Worm (Caenorhabditis elegans) whole organism, early embryonic: ENCODE data around the gene madf-5.

ENCODE experiments used
- aly-1 ChIP-seq: sonication (generic microtip); optimal IDR thresholded peaks from 2 replicates; lab custom pipeline; 2016; ENCODE audit warnings: missing genetic modification characterization, missing compliant biosample characterization
- ama-1 ChIP-seq: fragments of 150-350 bp; optimal IDR thresholded peaks from 2 replicates; lab custom pipeline; 2014
- ceh-13 ChIP-seq: fragments of 200-800 bp; sonication (Bioruptor generic); optimal IDR thresholded peaks from 2 replicates; lab custom pipeline; 2018; ENCODE audit warnings: mild to moderate bottlenecking, missing genetic modification characterization, missing compliant biosample characterization
- ceh-36 ChIP-seq: sonication (generic microtip); optimal IDR thresholded peaks from 2 replicates; lab custom pipeline; 2016; ENCODE audit warnings: missing genetic modification characterization, inconsistent platforms, missing compliant biosample characterization
- flt-1 ChIP-seq: fragments of 200-800 bp; sonication (Bioruptor generic); IDR thresholded peaks from 2 replicates; pipeline ENCODE4 v1.3.6; 2022; ENCODE audit warnings: missing genetic modification characterization, missing compliant biosample characterization
- hmbx-1 ChIP-seq: sonication (generic microtip); optimal IDR thresholded peaks from 2 replicates; lab custom pipeline; 2016; ENCODE audit warnings: mild to moderate bottlenecking, missing genetic modification characterization, missing compliant biosample characterization
- hnd-1 ChIP-seq: sonication (generic microtip); optimal IDR thresholded peaks from 2 replicates; lab custom pipeline; 2016; ENCODE audit warnings: missing genetic modification characterization, missing compliant biosample characterization
- scrt-1 ChIP-seq: fragments of 200-800 bp; sonication (Bioruptor generic); IDR thresholded peaks from 2 replicates; pipeline ENCODE4 v1.3.6; 2022; ENCODE audit warnings: missing genetic modification characterization, missing compliant biosample characterization
- sea-1 ChIP-seq: fragments of 200-800 bp; sonication (Bioruptor generic); conservative IDR thresholded peaks from 2 replicates; pipeline ENCODE4 v1.3.6; 2022; ENCODE audit warnings: missing genetic modification characterization, missing compliant biosample characterization
- tbx-11 ChIP-seq: fragments of 200-800 bp; sonication (Bioruptor generic); IDR thresholded peaks from 2 replicates; pipeline ENCODE4 v1.3.6; 2022; ENCODE audit warnings: missing genetic modification characterization, missing compliant biosample characterization
- tbx-37 ChIP-seq: fragments of 200-800 bp; sonication (Bioruptor generic); conservative IDR thresholded peaks from 2 replicates; pipeline ENCODE4 v1.3.6; 2022; ENCODE audit warnings: missing genetic modification reagents, missing genetic modification characterization, missing compliant biosample characterization
- tra-4 ChIP-seq: sonication (generic microtip); optimal IDR thresholded peaks from 2 replicates; lab custom pipeline; 2017; ENCODE audit warnings: missing genetic modification characterization, missing compliant biosample characterization

DNA sequence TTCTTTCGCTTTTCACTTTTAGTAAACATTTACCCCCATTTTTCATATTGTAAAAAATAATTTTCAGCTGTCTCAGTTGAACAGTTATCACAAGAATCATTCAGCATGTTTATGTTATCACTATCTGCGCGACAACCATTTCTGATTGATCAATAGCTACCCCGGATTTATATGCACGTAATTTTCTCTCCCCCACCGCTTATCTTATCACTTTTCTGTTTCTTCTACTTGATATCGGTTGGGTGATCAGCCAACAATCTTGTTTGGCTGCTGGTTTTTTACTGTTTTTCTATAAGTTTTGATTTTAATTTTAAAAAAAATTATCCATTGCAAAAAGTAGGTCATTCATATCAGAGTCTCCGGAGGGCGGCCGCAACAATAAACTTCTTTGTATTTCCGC is 24.4 kb downstream of the madf-5 start:
- TF ChIP-seq hnd-1 = no peak
- no peak for TF ChIP-seq tbx-11 (GFP tag; lab: Robert Waterston, UW)
- TF ChIP-seq sea-1 (GFP tag; lab: Robert Waterston, UW) = no peak
- TF ChIP-seq ama-1 (lab: Kevin White, UChicago) = no peak
- TF ChIP-seq tbx-37 = no peak
- TF ChIP-seq ceh-13 (GFP tag; lab: Kevin White, UChicago) = no peak
- no peak for TF ChIP-seq hmbx-1 (tag; lab: Kevin White, UChicago)
- no peak for TF ChIP-seq aly-1 (tag; lab: Kevin White, UChicago)
- TF ChIP-seq scrt-1 (GFP tag; lab: Robert Waterston, UW) = no peak
- no peak for TF ChIP-seq ceh-36
- TF ChIP-seq flt-1 (GFP tag; lab: Robert Waterston, UW) = no peak
- TF ChIP-seq tra-4 (tag; lab: Kevin White, UChicago) = no peak
